3 fruit fly cellular contexts compared by ENCODE assay signal in genomic region chr2L:3880048-3880447, dm6.
TF ChIP-seq lines count a peak whose summit lies in the region.

No protein-coding gene starts in this region.

TF ChIP-seq in whole organism, adult, 20 proteins besides CTCF, POLR2A, EP300 and RAD21 (continued from another document):
- TF ChIP-seq CG14711 (tag; optimal IDR thresholded peaks at IDR 0.05; lab: Kevin White, UChicago) (peak; percentile 89), Hr96 (GFP tag; optimal IDR thresholded peaks at IDR 0.05; lab: Kevin White, UChicago) (peak; percentile 74)

TF ChIP-seq in whole organism, embryonic, 481 proteins besides CTCF, POLR2A, EP300 and RAD21 (continued from another document and continues in another):
- TF ChIP-seq HmgZ (tag; optimal IDR thresholded peaks at IDR 0.05; lab: Kevin White, UChicago) (peak; percentile 47), Adf1 (GFP tag; IDR thresholded peaks at IDR 0.05; lab: Robert Waterston, UW) (peak; percentile 19; the same call in 1 of the 2 replicates), scrt (GFP tag; optimal IDR thresholded peaks at IDR 0.05; lab: Kevin White, UChicago) (peak; percentile 4), Ets65A (GFP tag; lab: Kevin White, UChicago) (no peak), B-H1 (GFP tag; IDR thresholded peaks at IDR 0.05; lab: Robert Waterston, UW) (no peak), MESR4 (GFP tag; optimal IDR thresholded peaks at IDR 0.05; lab: Kevin White, UChicago) (no peak), Aef1 (GFP tag; IDR thresholded peaks at IDR 0.05; lab: Robert Waterston, UW) (peak; percentile 43; the same call in 1 of the 3 replicates), eve (GFP tag; optimal IDR thresholded peaks at IDR 0.05; lab: Kevin White, UChicago) (no peak), fd96Cb (tag; optimal IDR thresholded peaks at IDR 0.05; lab: Kevin White, UChicago) (no peak), GATAe (GFP tag; conservative IDR thresholded peaks at IDR 0.05; lab: Robert Waterston, UW) (peak; percentile 89), Med (GFP tag; lab: Kevin White, UChicago) (peak; percentile 68), CG30020 (tag; optimal IDR thresholded peaks at IDR 0.05; lab: Kevin White, UChicago) (no peak), dati (GFP tag; IDR thresholded peaks at IDR 0.05; lab: Robert Waterston, UW) (no peak), Hmr (GFP tag; optimal IDR thresholded peaks at IDR 0.05; lab: Kevin White, UChicago) (peak; percentile 30), CG14014 (GFP tag; IDR thresholded peaks at IDR 0.05; lab: Robert Waterston, UW) (peak; percentile 29; the same call in 1 of the 2 replicates), CG15514 (GFP tag; optimal IDR thresholded peaks at IDR 0.05; lab: Kevin White, UChicago) (peak; percentile 28), Mes4 (GFP tag; optimal IDR thresholded peaks at IDR 0.05; lab: Kevin White, UChicago) (no peak), sug (tag; optimal IDR thresholded peaks at IDR 0.05; lab: Kevin White, UChicago) (peak; percentile 32), Hmx (GFP tag; optimal IDR thresholded peaks at IDR 0.05; lab: Kevin White, UChicago) (no peak), cas (GFP tag; IDR thresholded peaks at IDR 0.05; lab: Robert Waterston, UW) (0 out of 2 replicates have a peak, but pooled peaks have one; percentile 17), tio (GFP tag; optimal IDR thresholded peaks at IDR 0.05; lab: Kevin White, UChicago) (peak; percentile 11), CG13624 (GFP tag; optimal IDR thresholded peaks at IDR 0.05; lab: Kevin White, UChicago) (peak; percentile 48), chif (GFP tag; optimal IDR thresholded peaks at IDR 0.05; lab: Kevin White, UChicago) (no peak), CG10274 (GFP tag; optimal IDR thresholded peaks at IDR 0.05; lab: Kevin White, UChicago) (no peak), prd (optimal IDR thresholded peaks at IDR 0.05; lab: Kevin White, UChicago) (no peak), prd (GFP tag; IDR thresholded peaks at IDR 0.05; lab: Robert Waterston, UW) (peak; percentile 45; the same call in 1 of the 3 replicates), CG7786 (GFP tag; optimal IDR thresholded peaks at IDR 0.05; lab: Kevin White, UChicago) (no peak), CG1792 (GFP tag; optimal IDR thresholded peaks at IDR 0.05; lab: Kevin White, UChicago) (no peak), Six4 (GFP tag; optimal IDR thresholded peaks at IDR 0.05; lab: Kevin White, UChicago) (no peak), CG8359 (GFP tag; optimal IDR thresholded peaks at IDR 0.05; lab: Kevin White, UChicago; ENCODE audit: borderline replicate concordance) (no peak), CG15011 (GFP tag; optimal IDR thresholded peaks at IDR 0.05; lab: Kevin White, UChicago) (peak; percentile 20), Atf-2 (GFP tag; optimal IDR thresholded peaks at IDR 0.05; lab: Kevin White, UChicago) (no peak), slou (GFP tag; optimal IDR thresholded peaks at IDR 0.05; lab: Kevin White, UChicago) (no peak), fru (optimal IDR thresholded peaks at IDR 0.05; lab: Kevin White, UChicago) (no peak), Dip3 (GFP tag; optimal IDR thresholded peaks at IDR 0.05; lab: Kevin White, UChicago) (peak; percentile 48), CG10959 (GFP tag; IDR thresholded peaks at IDR 0.05; lab: Robert Waterston, UW) (no peak), Fer3 (tag; optimal IDR thresholded peaks at IDR 0.05; lab: Kevin White, UChicago) (peak; percentile 72), CG7839 (tag; optimal IDR thresholded peaks at IDR 0.05; lab: Kevin White, UChicago) (peak; percentile 66), CG32532 (GFP tag; IDR thresholded peaks at IDR 0.05; lab: Robert Waterston, UW) (peak; percentile 71), CG17802 (tag; optimal IDR thresholded peaks at IDR 0.05; lab: Kevin White, UChicago) (no peak), D19B (GFP tag; optimal IDR thresholded peaks at IDR 0.05; lab: Kevin White, UChicago) (peak; percentile 26), CG11456 (GFP tag; IDR thresholded peaks at IDR 0.05; lab: Robert Waterston, UW) (no peak), Spps (tag; optimal IDR thresholded peaks at IDR 0.05; lab: Kevin White, UChicago) (no peak), Trl (optimal IDR thresholded peaks at IDR 0.05; lab: Kevin White, UChicago) (no peak), Trl (GFP tag; optimal IDR thresholded peaks at IDR 0.05; lab: Kevin White, UChicago) (no peak), PHDP (tag; optimal IDR thresholded peaks at IDR 0.05; lab: Kevin White, UChicago) (peak; percentile 1), gem (tag; optimal IDR thresholded peaks at IDR 0.05; lab: Kevin White, UChicago) (peak; percentile 31), CG2678 (tag; optimal IDR thresholded peaks at IDR 0.05; lab: Kevin White, UChicago) (peak; percentile 73), CG16863 (GFP tag; optimal IDR thresholded peaks at IDR 0.05; lab: Kevin White, UChicago) (no peak), onecut (GFP tag; IDR thresholded peaks at IDR 0.05; lab: Robert Waterston, UW) (no peak), Dbx (GFP tag; IDR thresholded peaks at IDR 0.05; lab: Robert Waterston, UW) (peak; percentile 75; the same call in 2 of the 3 replicates), CG13287 (GFP tag; IDR thresholded peaks at IDR 0.05; lab: Robert Waterston, UW; ENCODE audit: partially characterized antibody) (no peak), Doc2 (GFP tag; IDR thresholded peaks at IDR 0.05; lab: Robert Waterston, UW) (no peak), D19A (tag; optimal IDR thresholded peaks at IDR 0.05; lab: Kevin White, UChicago) (no peak), ato (GFP tag; IDR thresholded peaks at IDR 0.05; lab: Robert Waterston, UW; ENCODE audit: partially characterized antibody) (no peak), Drgx (GFP tag; IDR thresholded peaks at IDR 0.05; lab: Robert Waterston, UW) (no peak), bcd (GFP tag; optimal IDR thresholded peaks at IDR 0.05; lab: Kevin White, UChicago) (peak; percentile 23), ind (GFP tag; optimal IDR thresholded peaks at IDR 0.05; lab: Kevin White, UChicago) (peak; percentile 48), CG7745 (tag; optimal IDR thresholded peaks at IDR 0.05; lab: Kevin White, UChicago) (no peak), pan (optimal IDR thresholded peaks at IDR 0.05; lab: Kevin White, UChicago) (no peak), pan (GFP tag; optimal IDR thresholded peaks at IDR 0.05 in 1 of 2, IDR thresholded peaks at IDR 0.05 in 1 of 2) (peak in 1 of 2 experiments; percentile 25), repo (GFP tag; optimal IDR thresholded peaks at IDR 0.05; lab: Kevin White, UChicago) (no peak), CG8281 (tag; optimal IDR thresholded peaks at IDR 0.05; lab: Kevin White, UChicago) (no peak), Taf1 (GFP tag; IDR thresholded peaks at IDR 0.05; lab: Robert Waterston, UW) (peak; percentile 63), Ada2b (GFP tag; IDR thresholded peaks at IDR 0.05; lab: Robert Waterston, UW) (0 out of 2 replicates have a peak, but pooled peaks have one; percentile 49), Scr (GFP tag; IDR thresholded peaks at IDR 0.05; lab: Robert Waterston, UW; ENCODE audit: partially characterized antibody) (no peak)

TF ChIP-seq in whole organism, prepupa, 60 proteins besides CTCF, POLR2A, EP300 and RAD21 (continued from another document):
- no peak for TF ChIP-seq CG8632 (GFP tag; optimal IDR thresholded peaks at IDR 0.05; lab: Kevin White, UChicago)
- no peak for TF ChIP-seq cyc (GFP tag; optimal IDR thresholded peaks at IDR 0.05; lab: Kevin White, UChicago)
- TF ChIP-seq esn (GFP tag; optimal IDR thresholded peaks at IDR 0.05; lab: Kevin White, UChicago) = no peak
- TF ChIP-seq acj6 (GFP tag; optimal IDR thresholded peaks at IDR 0.05; lab: Kevin White, UChicago) = no peak
- peak; percentile 30 for TF ChIP-seq CG32006 (GFP tag; optimal IDR thresholded peaks at IDR 0.05; lab: Kevin White, UChicago)
- no peak for TF ChIP-seq lz (GFP tag; optimal IDR thresholded peaks at IDR 0.05; lab: Kevin White, UChicago)
- TF ChIP-seq achi (GFP tag; optimal IDR thresholded peaks at IDR 0.05; lab: Kevin White, UChicago) = no peak
- peak; percentile 50; the same call in 2 of the 3 replicates for TF ChIP-seq CG6163 (GFP tag; IDR thresholded peaks at IDR 0.05; lab: Robert Waterston, UW)
- no peak for TF ChIP-seq CG3919 (GFP tag; optimal IDR thresholded peaks at IDR 0.05; lab: Kevin White, UChicago)
